Worm (Caenorhabditis elegans) whole organism, young adult: ENCODE results near the gene sms-2.
A peak's percentile ranks its signal among the peaks of the same experiment; 100 is the strongest.

Experiments
- C06A6.2 ChIP-seq: fragments of 200-800 bp; sonication (Bioruptor generic); conservative IDR thresholded peaks from 2 replicates; pipeline ENCODE4 v1.3.6; 2022; ENCODE audit warnings: missing genetic modification characterization, missing compliant biosample characterization
- F22D6.2 ChIP-seq: sonication (generic microtip); optimal IDR thresholded peaks from 2 replicates; lab custom pipeline; 2016; ENCODE audit warnings: mild to moderate bottlenecking, missing genetic modification characterization, missing compliant biosample characterization
- F23B12.7 ChIP-seq: sonication (generic microtip); optimal IDR thresholded peaks from 2 replicates; lab custom pipeline; 2017; ENCODE audit warnings: missing genetic modification characterization, mild to moderate bottlenecking, missing compliant biosample characterization, antibody characterized with exemption, moderate library complexity; ENCODE audit not compliant: insufficient read depth
- F33H1.4 ChIP-seq: fragments of 200-800 bp; sonication (Bioruptor generic); IDR thresholded peaks from 2 replicates; pipeline ENCODE4 v1.3.6; 2022; ENCODE audit warnings: missing genetic modification reagents, missing genetic modification characterization, missing compliant biosample characterization
- akir-1 ChIP-seq: fragments of 200-800 bp; sonication (Bioruptor generic); optimal IDR thresholded peaks from 2 replicates; lab custom pipeline; 2018; ENCODE audit warnings: mild to moderate bottlenecking, missing genetic modification characterization, moderate library complexity, missing compliant biosample characterization
- ama-1 ChIP-seq, 3 experiments: fragments of 150-350 bp in 1 of 3; sonication (generic microtip) in 2 of 3; optimal IDR thresholded peaks; 2 replicates each; lab custom pipeline; 2014 to 2018; ENCODE audit warnings: missing biosample characterization in 2 of 3, missing genetic modification characterization in 2 of 3, missing genetic modification reagents in 2 of 3
- aptf-2 ChIP-seq: fragments of 200-800 bp; sonication (Bioruptor generic); conservative IDR thresholded peaks from 2 replicates; pipeline ENCODE4 v1.3.6; 2022; ENCODE audit warnings: missing genetic modification reagents, missing genetic modification characterization, missing compliant biosample characterization
- attf-5 ChIP-seq: fragments of 200-800 bp; sonication (Bioruptor generic); optimal IDR thresholded peaks from 2 replicates; lab custom pipeline; 2018; ENCODE audit warnings: mild to moderate bottlenecking, missing genetic modification characterization, missing compliant biosample characterization
- bed-2 ChIP-seq: fragments of 200-800 bp; sonication (Bioruptor generic); IDR thresholded peaks from 2 replicates; pipeline ENCODE4 v1.3.6; 2022; ENCODE audit warnings: missing genetic modification reagents, missing genetic modification characterization, missing compliant biosample characterization
- ceh-58 ChIP-seq: fragments of 200-800 bp; sonication (Bioruptor generic); IDR thresholded peaks from 2 replicates; pipeline ENCODE4 v1.3.6; 2022; ENCODE audit warnings: missing genetic modification characterization, missing compliant biosample characterization
- dox-1 ChIP-seq: fragments of 200-800 bp; sonication (Bioruptor generic); IDR thresholded peaks from 2 replicates; pipeline ENCODE4 v1.3.6; 2022; ENCODE audit warnings: missing genetic modification reagents, missing genetic modification characterization, missing compliant biosample characterization
- dpff-1 ChIP-seq: sonication (generic microtip); optimal IDR thresholded peaks from 2 replicates; lab custom pipeline; 2017; ENCODE audit warnings: mild to moderate bottlenecking, missing genetic modification characterization, missing compliant biosample characterization
- dpl-1 ChIP-seq: fragments of 150-350 bp; optimal IDR thresholded peaks from 2 replicates; lab custom pipeline; 2014; ENCODE audit warnings: missing biosample characterization, missing genetic modification reagents, missing genetic modification characterization
- egl-18 ChIP-seq: fragments of 200-800 bp; sonication (Bioruptor generic); IDR thresholded peaks from 2 replicates; pipeline ENCODE4 v1.3.6; 2022; ENCODE audit warnings: missing genetic modification reagents, missing genetic modification characterization, missing compliant biosample characterization
- ekl-4 ChIP-seq: fragments of 200-800 bp; sonication (Bioruptor generic); IDR thresholded peaks from 2 replicates; pipeline ENCODE4 v1.3.6; 2022; ENCODE audit warnings: missing genetic modification reagents, missing genetic modification characterization, missing compliant biosample characterization
- hmg-1.2 ChIP-seq: fragments of 200-800 bp; sonication (Bioruptor generic); IDR thresholded peaks from 2 replicates; pipeline ENCODE4 v1.3.6; 2022; ENCODE audit warnings: missing genetic modification reagents, missing genetic modification characterization, missing compliant biosample characterization
- let-607 ChIP-seq, 2 experiments: fragments of 200-800 bp in 1 of 2; sonication (Bioruptor generic) in 1 of 2; sonication (generic microtip) in 1 of 2; optimal IDR thresholded peaks; 2 replicates each; lab custom pipeline; 2016 to 2018; ENCODE audit warnings: mild to moderate bottlenecking in 2 of 2, missing compliant biosample characterization in 2 of 2, missing genetic modification characterization in 2 of 2, moderate library complexity in 2 of 2, missing genotype in 1 of 2
- lsy-27 ChIP-seq: sonication (generic microtip); optimal IDR thresholded peaks from 2 replicates; lab custom pipeline; 2017; ENCODE audit warnings: missing genetic modification characterization, mild to moderate bottlenecking, missing compliant biosample characterization, antibody characterized with exemption, missing genotype, borderline replicate concordance; ENCODE audit not compliant: insufficient read depth
- mcd-1 ChIP-seq: fragments of 200-800 bp; sonication (Bioruptor generic); IDR thresholded peaks from 2 replicates; pipeline ENCODE4 v1.3.6; 2022; ENCODE audit warnings: missing genetic modification reagents, missing genetic modification characterization, missing compliant biosample characterization
- nfya-2 ChIP-seq: fragments of 200-800 bp; sonication (Bioruptor generic); IDR thresholded peaks from 2 replicates; pipeline ENCODE4 v1.3.6; 2022; ENCODE audit warnings: missing genetic modification reagents, missing genetic modification characterization, missing compliant biosample characterization
- nhr-120 ChIP-seq: fragments of 200-800 bp; sonication (Bioruptor generic); IDR thresholded peaks from 2 replicates; pipeline ENCODE4 v1.3.6; 2022; ENCODE audit warnings: missing genetic modification characterization, missing compliant biosample characterization
- snpc-3.4 ChIP-seq: sonication (generic microtip); optimal IDR thresholded peaks from 2 replicates; lab custom pipeline; 2017; ENCODE audit warnings: missing genetic modification characterization, mild to moderate bottlenecking, missing compliant biosample characterization, antibody characterized with exemption, moderate library complexity, missing genotype, missing genetic modification reagents
- snpc-4 ChIP-seq, 5 experiments: fragments of 150-350 bp in 1 of 5; sonication (generic microtip) in 4 of 5; optimal IDR thresholded peaks; 2 replicates each; lab custom pipeline; 2014 to 2018; ENCODE audit warnings: missing genetic modification characterization in 5 of 5, missing biosample characterization in 3 of 5, antibody characterized with exemption in 2 of 5, mild to moderate bottlenecking in 2 of 5, missing compliant biosample characterization in 2 of 5, missing genotype in 2 of 5, moderate library complexity in 2 of 5, missing genetic modification reagents in 1 of 5
- tbx-9 ChIP-seq: sonication (generic microtip); optimal IDR thresholded peaks from 2 replicates; lab custom pipeline; 2016; ENCODE audit warnings: borderline replicate concordance, missing genetic modification characterization, inconsistent platforms, missing compliant biosample characterization
- zfh-2 ChIP-seq: fragments of 200-800 bp; sonication (Bioruptor generic); conservative IDR thresholded peaks from 2 replicates; pipeline ENCODE4 v1.3.6; 2022; ENCODE audit warnings: missing genetic modification reagents, missing genetic modification characterization, missing compliant biosample characterization
- zim-3 ChIP-seq: sonication (generic microtip); optimal IDR thresholded peaks from 2 replicates; lab custom pipeline; 2017; ENCODE audit warnings: mild to moderate bottlenecking, missing genetic modification characterization, moderate library complexity, missing compliant biosample characterization
- ztf-22 ChIP-seq: fragments of 200-800 bp; sonication (Bioruptor generic); optimal IDR thresholded peaks from 2 replicates; lab custom pipeline; 2018; ENCODE audit warnings: mild to moderate bottlenecking, missing genetic modification characterization, moderate library complexity, missing compliant biosample characterization

The sms-2 gene

DNA sequence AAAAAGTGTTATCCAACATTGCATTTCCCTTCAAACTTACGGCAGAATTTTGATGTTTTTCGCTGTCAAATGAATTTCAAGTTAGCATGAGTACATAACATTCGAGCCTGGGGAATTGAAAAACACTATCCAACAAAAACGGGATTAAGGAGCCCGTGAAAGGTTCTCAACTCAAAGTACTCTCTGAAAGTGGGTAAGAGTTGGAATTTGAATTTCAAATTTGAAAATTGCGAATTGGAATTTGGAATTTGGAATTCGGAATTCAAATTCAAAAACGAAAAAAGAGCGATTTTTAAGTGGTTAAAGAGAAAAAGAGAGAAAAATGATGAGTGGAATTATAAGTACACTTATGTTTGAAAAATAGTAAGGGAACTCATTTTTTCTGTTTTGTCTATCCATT, 42.6 kb upstream of the sms-2 start, which contains the start of the genes C09E10.3 and dgk-1 (continued):
- TF ChIP-seq ekl-4 (GFP tag; lab: Robert Waterston, UW) (no peak), ama-1 (optimal IDR thresholded peaks at IDR 0.05; lab: Kevin White, UChicago) (no peak), ama-1 (GFP tag; optimal IDR thresholded peaks at IDR 0.05; lab: Kevin White, UChicago) (no peak)

DNA sequence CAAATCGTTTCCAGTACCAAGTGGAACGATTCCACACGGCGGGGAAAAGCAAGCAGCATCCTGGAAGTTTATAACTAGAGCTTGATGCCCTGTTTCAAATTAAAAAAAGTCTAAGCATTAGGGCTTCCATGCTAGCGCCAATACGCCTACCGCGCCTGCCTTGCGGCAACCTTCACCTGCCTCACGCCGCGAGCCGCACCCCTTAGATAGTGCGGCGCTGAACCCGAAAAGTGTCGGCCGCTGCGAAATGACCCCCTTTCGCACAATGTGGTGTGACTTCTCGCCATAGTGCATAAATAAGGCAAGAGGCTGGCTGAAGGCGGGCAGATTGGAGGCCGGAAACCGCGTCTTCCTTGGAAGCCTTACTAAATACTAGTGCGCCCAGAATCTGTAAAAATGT, 37.8 kb upstream of the sms-2 start:
- TF ChIP-seq snpc-4 (GFP tag; optimal IDR thresholded peaks at IDR 0.05; lab: Kevin White, UChicago) = peak; percentile 61
- TF ChIP-seq snpc-4 (tag; optimal IDR thresholded peaks at IDR 0.05; lab: Kevin White, UChicago) = peak; percentile 37 to 87 (median 72)
- TF ChIP-seq dox-1 (GFP tag; lab: Robert Waterston, UW) = 0 out of 2 replicates have a peak, but pooled peaks have one; percentile 20
- peak; percentile 90 for TF ChIP-seq zfh-2
- 0 out of 2 replicates have a peak, but pooled peaks have one; percentile 11 for TF ChIP-seq egl-18 (GFP tag; lab: Robert Waterston, UW)
- TF ChIP-seq ceh-58 = no peak
- no peak for TF ChIP-seq snpc-3.4
- 0 out of 2 replicates have a peak, but pooled peaks have one; percentile 16 for TF ChIP-seq mcd-1 (GFP tag; lab: Robert Waterston, UW)
- TF ChIP-seq nfya-2 (GFP tag; lab: Robert Waterston, UW) = 0 out of 2 replicates have a peak, but pooled peaks have one; percentile 43
- peak; percentile 37 for TF ChIP-seq zim-3 (tag; lab: Kevin White, UChicago)

ce11 chrX:982598-982997, 33.9 kb upstream of the sms-2 start:
- TF ChIP-seq dpff-1 (tag; lab: Kevin White, UChicago) (no peak), lsy-27 (tag; lab: Kevin White, UChicago) (no peak), let-607 (tag; optimal IDR thresholded peaks at IDR 0.05; lab: Kevin White, UChicago) (no peak), F23B12.7 (tag; lab: Kevin White, UChicago) (no peak), nhr-120 (GFP tag; lab: Robert Waterston, UW) (0 out of 2 replicates have a peak, but pooled peaks have one; percentile 56)

- no peak for TF ChIP-seq zfh-2
- TF ChIP-seq akir-1 = no peak
- TF ChIP-seq bed-2 (GFP tag; lab: Robert Waterston, UW) = no peak
- TF ChIP-seq dpl-1 = no peak
- no peak for TF ChIP-seq attf-5 (GFP tag; lab: Kevin White, UChicago)
- TF ChIP-seq F33H1.4 (GFP tag; lab: Robert Waterston, UW) = no peak
- no peak for TF ChIP-seq aptf-2 (GFP tag; lab: Robert Waterston, UW)
- no peak for TF ChIP-seq hmg-1.2 (GFP tag; lab: Robert Waterston, UW)
- no peak for TF ChIP-seq lsy-27 (tag; lab: Kevin White, UChicago)
- TF ChIP-seq nhr-120 (GFP tag; lab: Robert Waterston, UW) = no peak
- no peak for TF ChIP-seq snpc-3.4
- TF ChIP-seq ztf-22 (GFP tag; lab: Kevin White, UChicago) = no peak
- no peak for TF ChIP-seq F22D6.2 (tag; lab: Kevin White, UChicago)
- no peak for TF ChIP-seq C06A6.2
- no peak for TF ChIP-seq tbx-9 (tag; lab: Kevin White, UChicago)
Measured at ce11 chrX:980252-981009, 31.7 kb upstream of the sms-2 start, which contains the start of gene C44C1.1. Gene C44C1.1 (plus strand): TSS chrX:980776.
